Worm (Caenorhabditis elegans): ENCODE measurements around the gene arrd-13.

DNA sequence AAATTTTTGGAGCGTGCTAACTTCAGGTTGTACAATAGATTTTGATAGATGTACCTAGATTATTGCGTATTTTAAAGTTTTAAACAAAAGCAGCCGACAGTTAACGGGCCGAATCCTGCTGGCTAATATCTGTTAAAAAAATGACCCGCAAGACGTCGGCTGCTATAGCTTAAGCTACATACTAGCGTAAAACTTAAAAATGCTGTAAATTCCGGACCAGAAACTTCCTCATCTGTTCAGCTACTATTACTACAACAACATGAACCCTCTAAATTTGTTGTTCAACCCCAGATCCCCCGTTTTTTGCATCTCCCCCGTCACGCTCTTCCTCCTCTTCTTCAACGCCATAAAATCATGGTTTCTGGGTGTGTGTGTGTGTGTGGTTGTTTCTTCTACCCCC is 28.7 kb downstream of the arrd-13 start:
- no peak for TF ChIP-seq cog-1 (tag; optimal IDR thresholded peaks at IDR 0.05)
- TF ChIP-seq flt-1 (GFP tag; IDR thresholded peaks at IDR 0.05): no peak
- TF ChIP-seq ztf-23 (GFP tag; IDR thresholded peaks at IDR 0.05): no peak
- no peak for TF ChIP-seq ztf-29 (GFP tag; IDR thresholded peaks at IDR 0.05)
- TF ChIP-seq tab-1 (GFP tag; IDR thresholded peaks at IDR 0.05): no peak
- TF ChIP-seq med-1 (GFP tag; optimal IDR thresholded peaks at IDR 0.05; ENCODE audit: insufficient read depth): no peak
